Worm (Caenorhabditis elegans) whole organism, young adult: ENCODE measurements around the gene nceh-1.

Experiments
- B0261.1 ChIP-seq: sonication (generic microtip); optimal IDR thresholded peaks from 2 replicates; lab custom pipeline; 2016; ENCODE audit warnings: mild to moderate bottlenecking, missing genetic modification characterization, moderate library complexity, missing compliant biosample characterization
- F10E7.11 ChIP-seq: sonication (generic microtip); optimal IDR thresholded peaks from 2 replicates; lab custom pipeline; 2017; ENCODE audit warnings: mild to moderate bottlenecking, missing genetic modification characterization, moderate library complexity, missing compliant biosample characterization
- T26A5.8 ChIP-seq: sonication (generic microtip); optimal IDR thresholded peaks from 2 replicates; lab custom pipeline; 2016; ENCODE audit warnings: missing genetic modification characterization, missing compliant biosample characterization
- ama-1 ChIP-seq, 3 experiments: fragments of 150-350 bp in 1 of 3; sonication (generic microtip) in 2 of 3; optimal IDR thresholded peaks; 2 replicates each; lab custom pipeline; 2014 to 2018; ENCODE audit warnings: missing biosample characterization in 2 of 3, missing genetic modification characterization in 2 of 3, missing genetic modification reagents in 2 of 3
- athp-1 ChIP-seq: sonication (generic microtip); optimal IDR thresholded peaks from 2 replicates; lab custom pipeline; 2017; ENCODE audit warnings: mild to moderate bottlenecking, missing genetic modification characterization, missing compliant biosample characterization
- bed-2 ChIP-seq: fragments of 200-800 bp; sonication (Bioruptor generic); IDR thresholded peaks from 2 replicates; pipeline ENCODE4 v1.3.6; 2022; ENCODE audit warnings: missing genetic modification reagents, missing genetic modification characterization, missing compliant biosample characterization
- ekl-4 ChIP-seq: fragments of 200-800 bp; sonication (Bioruptor generic); IDR thresholded peaks from 2 replicates; pipeline ENCODE4 v1.3.6; 2022; ENCODE audit warnings: missing genetic modification reagents, missing genetic modification characterization, missing compliant biosample characterization
- rpc-1 ChIP-seq, 2 experiments: fragments of 150-350 bp in 1 of 2; sonication (generic microtip) in 1 of 2; optimal IDR thresholded peaks; 2 replicates each; lab custom pipeline; 2014 to 2018; ENCODE audit warnings: missing biosample characterization in 1 of 2, missing genetic modification characterization in 1 of 2, missing genetic modification reagents in 1 of 2, missing genotype in 1 of 2
- sptf-2 ChIP-seq: fragments of 200-800 bp; sonication (Bioruptor generic); optimal IDR thresholded peaks from 2 replicates; lab custom pipeline; 2018; ENCODE audit warnings: mild to moderate bottlenecking, missing genetic modification characterization, missing compliant biosample characterization
- ztf-18 ChIP-seq: sonication (generic microtip); optimal IDR thresholded peaks from 2 replicates; lab custom pipeline; 2016; ENCODE audit warnings: missing genotype, mild to moderate bottlenecking, missing genetic modification characterization, missing compliant biosample characterization

nceh-1 gene

ce11 chrV:19430351-19430913, 53.2 kb downstream of the nceh-1 start (continued):
- TF ChIP-seq bed-2 (GFP tag; lab: Robert Waterston, UW): 0 out of 2 replicates have a peak, but pooled peaks have one; percentile 10
- no peak for TF ChIP-seq ama-1 (optimal IDR thresholded peaks at IDR 0.05; lab: Kevin White, UChicago)
- no peak for TF ChIP-seq ama-1 (GFP tag; optimal IDR thresholded peaks at IDR 0.05; lab: Kevin White, UChicago)
- TF ChIP-seq sptf-2: peak; percentile 23
- peak; percentile 46 for TF ChIP-seq ekl-4 (GFP tag; lab: Robert Waterston, UW)
- no peak for TF ChIP-seq T26A5.8
- TF ChIP-seq athp-1 (tag; lab: Kevin White, UChicago): peak; percentile 67
- TF ChIP-seq F10E7.11: no peak
- TF ChIP-seq B0261.1: no peak
- TF ChIP-seq rpc-1 (optimal IDR thresholded peaks at IDR 0.05; lab: Kevin White, UChicago): no peak
- no peak for TF ChIP-seq rpc-1 (tag; optimal IDR thresholded peaks at IDR 0.05; lab: Kevin White, UChicago)
- TF ChIP-seq ztf-18 (tag; lab: Kevin White, UChicago): no peak
- TF ChIP-seq, all 124 proteins: peak for 17
